Worm (Caenorhabditis elegans) whole organism, young adult: ENCODE data around the gene egas-4.

Experiments
- F49E8.2 ChIP-seq: sonication (generic microtip); optimal IDR thresholded peaks from 3 replicates; lab custom pipeline; 2017; ENCODE audit warnings: missing genetic modification characterization, mild to moderate bottlenecking, missing compliant biosample characterization, antibody characterized with exemption, moderate library complexity; ENCODE audit not compliant: insufficient read depth
- F57A8.1 ChIP-seq: fragments of 200-800 bp; sonication (Bioruptor generic); optimal IDR thresholded peaks from 2 replicates; lab custom pipeline; 2018; ENCODE audit warnings: mild to moderate bottlenecking, missing genetic modification characterization, moderate library complexity, missing compliant biosample characterization
- bed-2 ChIP-seq: fragments of 200-800 bp; sonication (Bioruptor generic); IDR thresholded peaks from 2 replicates; pipeline ENCODE4 v1.3.6; 2022; ENCODE audit warnings: missing genetic modification reagents, missing genetic modification characterization, missing compliant biosample characterization
- ceh-40 ChIP-seq: fragments of 200-800 bp; sonication (Bioruptor generic); IDR thresholded peaks from 2 replicates; pipeline ENCODE4 v1.3.6; 2022; ENCODE audit warnings: missing genetic modification characterization, missing compliant biosample characterization
- gei-17 ChIP-seq: fragments of 200-800 bp; sonication (Bioruptor generic); optimal IDR thresholded peaks from 2 replicates; lab custom pipeline; 2018; ENCODE audit warnings: mild to moderate bottlenecking, missing genetic modification characterization, missing compliant biosample characterization
- him-1 ChIP-seq: sonication (generic microtip); optimal IDR thresholded peaks from 2 replicates; lab custom pipeline; 2016; ENCODE audit warnings: missing genotype, missing genetic modification reagents, missing genetic modification characterization, missing compliant biosample characterization
- madf-6 ChIP-seq: fragments of 200-800 bp; sonication (Bioruptor generic); IDR thresholded peaks from 2 replicates; pipeline ENCODE4 v1.3.6; 2022; ENCODE audit warnings: missing genetic modification reagents, missing genetic modification characterization, missing compliant biosample characterization
- mxl-1 ChIP-seq: sonication (generic microtip); optimal IDR thresholded peaks from 2 replicates; lab custom pipeline; 2016; ENCODE audit warnings: missing genetic modification characterization, missing compliant biosample characterization
- unc-62 ChIP-seq: fragments of 150-350 bp; optimal IDR thresholded peaks from 2 replicates; lab custom pipeline; 2014; ENCODE audit warnings: missing biosample characterization, missing genetic modification reagents, missing genetic modification characterization
- zim-3 ChIP-seq: sonication (generic microtip); optimal IDR thresholded peaks from 2 replicates; lab custom pipeline; 2017; ENCODE audit warnings: mild to moderate bottlenecking, missing genetic modification characterization, moderate library complexity, missing compliant biosample characterization
- ztf-26 ChIP-seq: sonication (generic microtip); optimal IDR thresholded peaks from 2 replicates; lab custom pipeline; 2017; ENCODE audit warnings: missing genetic modification characterization, missing compliant biosample characterization

DNA sequence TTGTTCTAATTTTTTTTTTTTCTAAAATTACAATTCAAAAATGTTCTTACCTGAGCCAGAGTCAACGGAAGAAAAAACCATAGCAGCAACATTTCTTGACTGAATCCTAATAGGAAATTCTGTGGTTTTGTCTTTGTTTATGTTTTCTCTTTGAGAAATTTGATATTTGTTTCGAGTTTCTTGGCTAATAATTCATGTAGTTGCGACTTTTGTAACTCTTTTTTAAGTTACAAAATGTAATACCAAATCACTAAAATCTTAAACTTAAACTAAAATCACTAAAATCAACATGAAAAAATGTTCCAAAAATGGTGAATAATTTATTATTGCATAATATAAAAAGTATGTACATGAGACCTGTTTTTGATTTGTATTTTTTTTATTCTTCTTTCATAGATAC lies at the start of gene egas-4:
- no peak for TF ChIP-seq mxl-1
- no peak for TF ChIP-seq gei-17 (GFP tag; lab: Kevin White, UChicago)
- no peak for TF ChIP-seq ceh-40 (GFP tag; lab: Robert Waterston, UW)
- TF ChIP-seq F57A8.1 (GFP tag; lab: Kevin White, UChicago), result no peak
- no peak for TF ChIP-seq F49E8.2 (tag; lab: Kevin White, UChicago)
- no peak for TF ChIP-seq zim-3 (tag; lab: Kevin White, UChicago)
- TF ChIP-seq him-1 (tag; lab: Kevin White, UChicago), result no peak
- TF ChIP-seq ztf-26, result no peak
- TF ChIP-seq madf-6 (GFP tag; lab: Robert Waterston, UW), result no peak
- TF ChIP-seq bed-2 (GFP tag; lab: Robert Waterston, UW), result no peak
- TF ChIP-seq unc-62 (GFP tag; lab: Kevin White, UChicago), result no peak
